Worm (Caenorhabditis elegans) whole organism, young adult: ENCODE results near the gene ZK813.6.

Source experiments
- B0035.1 ChIP-seq: sonication (generic microtip); optimal IDR thresholded peaks from 2 replicates; lab custom pipeline; 2016; ENCODE audit warnings: missing genetic modification characterization, mild to moderate bottlenecking, missing compliant biosample characterization, missing genotype, missing genetic modification reagents
- B0336.3 ChIP-seq: fragments of 200-800 bp; sonication (Bioruptor generic); IDR thresholded peaks from 2 replicates; pipeline ENCODE4 v1.3.6; 2022; ENCODE audit warnings: missing genetic modification characterization, missing compliant biosample characterization
- D2030.7 ChIP-seq: fragments of 200-800 bp; sonication (Bioruptor generic); IDR thresholded peaks from 2 replicates; pipeline ENCODE4 v1.3.6; 2022; ENCODE audit warnings: missing genetic modification reagents, missing genetic modification characterization, missing compliant biosample characterization
- F22D6.2 ChIP-seq: sonication (generic microtip); optimal IDR thresholded peaks from 2 replicates; lab custom pipeline; 2016; ENCODE audit warnings: mild to moderate bottlenecking, missing genetic modification characterization, missing compliant biosample characterization
- F33H1.4 ChIP-seq: fragments of 200-800 bp; sonication (Bioruptor generic); IDR thresholded peaks from 2 replicates; pipeline ENCODE4 v1.3.6; 2022; ENCODE audit warnings: missing genetic modification reagents, missing genetic modification characterization, missing compliant biosample characterization
- F55B11.4 ChIP-seq: sonication (generic microtip); optimal IDR thresholded peaks from 2 replicates; lab custom pipeline; 2016; ENCODE audit warnings: missing compliant biosample characterization, missing genetic modification characterization, borderline replicate concordance; ENCODE audit not compliant: insufficient read depth
- Y53F4B.3 ChIP-seq: fragments of 200-800 bp; sonication (Bioruptor generic); IDR thresholded peaks from 2 replicates; pipeline ENCODE4 v1.3.6; 2022; ENCODE audit warnings: missing genetic modification reagents, missing genetic modification characterization, missing compliant biosample characterization
- Y56A3A.18 ChIP-seq: fragments of 200-800 bp; sonication (Bioruptor generic); IDR thresholded peaks from 2 replicates; pipeline ENCODE4 v1.3.6; 2022; ENCODE audit warnings: missing genetic modification reagents, missing genetic modification characterization, missing compliant biosample characterization
- Y79H2A.3 ChIP-seq: fragments of 200-800 bp; sonication (Bioruptor generic); conservative IDR thresholded peaks from 2 replicates; pipeline ENCODE4 v1.3.6; 2022; ENCODE audit warnings: missing genetic modification reagents, missing genetic modification characterization, missing compliant biosample characterization
- ZK185.1 ChIP-seq: sonication (generic microtip); optimal IDR thresholded peaks from 2 replicates; lab custom pipeline; 2016; ENCODE audit warnings: mild to moderate bottlenecking, missing genetic modification characterization, missing compliant biosample characterization; ENCODE audit not compliant: poor library complexity, severe bottlenecking
- aptf-3 ChIP-seq: fragments of 200-800 bp; sonication (Bioruptor generic); IDR thresholded peaks from 2 replicates; pipeline ENCODE4 v1.3.6; 2022; ENCODE audit warnings: missing genetic modification characterization, missing compliant biosample characterization
- attf-3 ChIP-seq: fragments of 200-800 bp; sonication (Bioruptor generic); conservative IDR thresholded peaks from 2 replicates; pipeline ENCODE4 v1.3.6; 2022; ENCODE audit warnings: missing genetic modification reagents, missing genetic modification characterization, missing compliant biosample characterization
- chd-7 ChIP-seq: sonication (generic microtip); optimal IDR thresholded peaks from 2 replicates; lab custom pipeline; 2016; ENCODE audit warnings: mild to moderate bottlenecking, missing genetic modification characterization, moderate library complexity, missing compliant biosample characterization
- egl-44 ChIP-seq: fragments of 200-800 bp; sonication (Bioruptor generic); IDR thresholded peaks from 2 replicates; pipeline ENCODE4 v1.3.6; 2022; ENCODE audit warnings: missing genetic modification reagents, missing genetic modification characterization, missing compliant biosample characterization
- him-1 ChIP-seq: sonication (generic microtip); optimal IDR thresholded peaks from 2 replicates; lab custom pipeline; 2016; ENCODE audit warnings: missing genotype, missing genetic modification reagents, missing genetic modification characterization, missing compliant biosample characterization
- hlh-12 ChIP-seq: sonication (generic microtip); optimal IDR thresholded peaks from 2 replicates; lab custom pipeline; 2016; ENCODE audit warnings: missing genetic modification characterization, missing compliant biosample characterization
- hmg-1.2 ChIP-seq: fragments of 200-800 bp; sonication (Bioruptor generic); IDR thresholded peaks from 2 replicates; pipeline ENCODE4 v1.3.6; 2022; ENCODE audit warnings: missing genetic modification reagents, missing genetic modification characterization, missing compliant biosample characterization
- lin-26 ChIP-seq: fragments of 200-800 bp; sonication (Bioruptor generic); IDR thresholded peaks from 2 replicates; pipeline ENCODE4 v1.3.6; 2022; ENCODE audit warnings: missing genetic modification reagents, missing genetic modification characterization, missing compliant biosample characterization
- lin-54 ChIP-seq: fragments of 200-800 bp; sonication (Bioruptor generic); optimal IDR thresholded peaks from 2 replicates; lab custom pipeline; 2018; ENCODE audit warnings: mild to moderate bottlenecking, missing genetic modification characterization, missing compliant biosample characterization
- lsy-27 ChIP-seq: sonication (generic microtip); optimal IDR thresholded peaks from 2 replicates; lab custom pipeline; 2017; ENCODE audit warnings: missing genetic modification characterization, mild to moderate bottlenecking, missing compliant biosample characterization, antibody characterized with exemption, missing genotype, borderline replicate concordance; ENCODE audit not compliant: insufficient read depth
- madf-8 ChIP-seq: fragments of 200-800 bp; sonication (Bioruptor generic); conservative IDR thresholded peaks from 2 replicates; pipeline ENCODE4 v1.3.6; 2022; ENCODE audit warnings: missing genetic modification reagents, missing genetic modification characterization, missing compliant biosample characterization
- mcd-1 ChIP-seq: fragments of 200-800 bp; sonication (Bioruptor generic); IDR thresholded peaks from 2 replicates; pipeline ENCODE4 v1.3.6; 2022; ENCODE audit warnings: missing genetic modification reagents, missing genetic modification characterization, missing compliant biosample characterization
- mes-4 ChIP-seq: sonication (generic microtip); optimal IDR thresholded peaks from 2 replicates; lab custom pipeline; 2016; ENCODE audit warnings: missing genotype, missing genetic modification characterization, missing compliant biosample characterization
- nfya-1 ChIP-seq: sonication (generic microtip); optimal IDR thresholded peaks from 2 replicates; lab custom pipeline; 2017; ENCODE audit warnings: antibody characterized with exemption, missing compliant biosample characterization, missing genetic modification characterization, borderline replicate concordance; ENCODE audit not compliant: insufficient read depth
- nhr-120 ChIP-seq: fragments of 200-800 bp; sonication (Bioruptor generic); IDR thresholded peaks from 2 replicates; pipeline ENCODE4 v1.3.6; 2022; ENCODE audit warnings: missing genetic modification characterization, missing compliant biosample characterization
- nhr-27 ChIP-seq: fragments of 200-800 bp; sonication (Bioruptor generic); optimal IDR thresholded peaks from 2 replicates; lab custom pipeline; 2018; ENCODE audit warnings: mild to moderate bottlenecking, missing genetic modification characterization, moderate library complexity, missing compliant biosample characterization
- nhr-90 ChIP-seq: sonication (generic microtip); optimal IDR thresholded peaks from 2 replicates; lab custom pipeline; 2016; ENCODE audit warnings: missing genotype, mild to moderate bottlenecking, missing genetic modification characterization, missing compliant biosample characterization
- rcor-1 ChIP-seq: fragments of 200-800 bp; sonication (Bioruptor generic); IDR thresholded peaks from 2 replicates; pipeline ENCODE4 v1.3.6; 2022; ENCODE audit warnings: missing genetic modification reagents, missing genetic modification characterization, missing compliant biosample characterization
- rpc-1 ChIP-seq, 2 experiments: fragments of 150-350 bp in 1 of 2; sonication (generic microtip) in 1 of 2; optimal IDR thresholded peaks; 2 replicates each; lab custom pipeline; 2014 to 2018; ENCODE audit warnings: missing biosample characterization in 1 of 2, missing genetic modification characterization in 1 of 2, missing genetic modification reagents in 1 of 2, missing genotype in 1 of 2
- sea-2 ChIP-seq: fragments of 200-800 bp; sonication (Bioruptor generic); IDR thresholded peaks from 2 replicates; pipeline ENCODE4 v1.3.6; 2022; ENCODE audit warnings: missing genetic modification characterization, missing compliant biosample characterization
- snpc-1.1 ChIP-seq: sonication (generic microtip); optimal IDR thresholded peaks from 2 replicates; lab custom pipeline; 2017; ENCODE audit warnings: missing genetic modification characterization, mild to moderate bottlenecking, missing compliant biosample characterization, antibody characterized with exemption, moderate library complexity, missing genotype, missing genetic modification reagents; ENCODE audit not compliant: insufficient read depth
- snpc-3.4 ChIP-seq: sonication (generic microtip); optimal IDR thresholded peaks from 2 replicates; lab custom pipeline; 2017; ENCODE audit warnings: missing genetic modification characterization, mild to moderate bottlenecking, missing compliant biosample characterization, antibody characterized with exemption, moderate library complexity, missing genotype, missing genetic modification reagents
- snpc-4 ChIP-seq, 5 experiments: fragments of 150-350 bp in 1 of 5; sonication (generic microtip) in 4 of 5; optimal IDR thresholded peaks; 2 replicates each; lab custom pipeline; 2014 to 2018; ENCODE audit warnings: missing genetic modification characterization in 5 of 5, missing biosample characterization in 3 of 5, antibody characterized with exemption in 2 of 5, mild to moderate bottlenecking in 2 of 5, missing compliant biosample characterization in 2 of 5, missing genotype in 2 of 5, moderate library complexity in 2 of 5, missing genetic modification reagents in 1 of 5
- tbx-9 ChIP-seq: sonication (generic microtip); optimal IDR thresholded peaks from 2 replicates; lab custom pipeline; 2016; ENCODE audit warnings: borderline replicate concordance, missing genetic modification characterization, inconsistent platforms, missing compliant biosample characterization
- unc-62 ChIP-seq: fragments of 150-350 bp; optimal IDR thresholded peaks from 2 replicates; lab custom pipeline; 2014; ENCODE audit warnings: missing biosample characterization, missing genetic modification reagents, missing genetic modification characterization
- zim-3 ChIP-seq: sonication (generic microtip); optimal IDR thresholded peaks from 2 replicates; lab custom pipeline; 2017; ENCODE audit warnings: mild to moderate bottlenecking, missing genetic modification characterization, moderate library complexity, missing compliant biosample characterization
- ztf-18 ChIP-seq: sonication (generic microtip); optimal IDR thresholded peaks from 2 replicates; lab custom pipeline; 2016; ENCODE audit warnings: missing genotype, mild to moderate bottlenecking, missing genetic modification characterization, missing compliant biosample characterization
- ztf-22 ChIP-seq: fragments of 200-800 bp; sonication (Bioruptor generic); optimal IDR thresholded peaks from 2 replicates; lab custom pipeline; 2018; ENCODE audit warnings: mild to moderate bottlenecking, missing genetic modification characterization, moderate library complexity, missing compliant biosample characterization
- ztf-28 ChIP-seq: fragments of 200-800 bp; sonication (Bioruptor generic); IDR thresholded peaks from 2 replicates; pipeline ENCODE4 v1.3.6; 2022; ENCODE audit warnings: missing genetic modification reagents, missing genetic modification characterization, missing compliant biosample characterization

Gene ZK813.6

DNA sequence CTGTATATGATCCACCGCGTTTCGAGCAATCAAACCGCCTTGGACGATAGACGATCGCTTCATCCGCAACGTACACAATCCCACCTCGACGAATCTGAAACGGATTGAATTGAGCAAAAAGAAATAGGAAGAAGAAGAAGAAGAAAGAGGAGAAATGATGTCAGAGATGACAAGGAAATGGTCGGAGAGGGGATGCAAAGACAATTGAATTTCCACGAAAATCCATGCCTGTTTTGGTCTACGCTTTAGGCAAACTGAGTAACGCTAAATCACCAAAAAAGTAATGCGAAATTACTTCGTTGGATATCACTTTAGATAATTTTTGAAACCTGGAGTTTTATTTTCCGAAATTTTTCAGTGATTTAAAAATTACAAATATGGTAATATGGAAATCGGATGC, 4.5 kb downstream of the ZK813.6 start:
- TF ChIP-seq rcor-1 (GFP tag; lab: Robert Waterston, UW) (no peak), nfya-1 (tag; lab: Kevin White, UChicago) (no peak), attf-3 (no peak), egl-44 (GFP tag; lab: Robert Waterston, UW) (no peak), mcd-1 (GFP tag; lab: Robert Waterston, UW) (no peak), ztf-22 (GFP tag; lab: Kevin White, UChicago) (no peak), snpc-4 (GFP tag; optimal IDR thresholded peaks at IDR 0.05; lab: Kevin White, UChicago) (no peak), snpc-4 (tag; optimal IDR thresholded peaks at IDR 0.05; lab: Kevin White, UChicago) (no peak), zim-3 (tag; lab: Kevin White, UChicago) (no peak), B0336.3 (GFP tag; lab: Robert Waterston, UW) (no peak), Y56A3A.18 (GFP tag; lab: Robert Waterston, UW) (no peak), unc-62 (GFP tag; lab: Kevin White, UChicago) (no peak), hlh-12 (no peak)

DNA sequence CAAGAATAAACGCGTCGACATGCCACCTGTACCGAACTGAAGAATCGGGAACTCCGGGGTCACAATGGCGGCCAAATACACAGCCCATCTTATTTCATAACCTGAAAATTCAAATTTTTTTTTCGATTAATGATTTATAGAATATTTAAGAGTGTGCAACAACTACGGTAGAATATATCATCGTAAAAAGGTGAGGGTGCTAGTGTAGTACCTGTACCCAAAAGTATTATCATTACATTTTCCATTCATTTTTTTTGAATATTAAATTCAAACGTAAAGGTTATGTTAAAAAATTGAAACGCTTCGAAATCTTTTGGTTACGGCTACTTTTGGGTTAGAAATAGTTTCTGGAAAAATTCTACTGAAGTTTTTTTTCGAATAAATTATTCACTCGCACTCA, 5.4 kb downstream of the ZK813.6 start, which contains the start of gene ZK813.4:
ZK813.4 (minus strand) TSS at position 101 of the 400 bp plus-strand sequence.
- TF ChIP-seq rpc-1 (optimal IDR thresholded peaks at IDR 0.05; lab: Kevin White, UChicago) (no peak), rpc-1 (tag; optimal IDR thresholded peaks at IDR 0.05; lab: Kevin White, UChicago) (no peak), F22D6.2 (tag; lab: Kevin White, UChicago) (no peak), unc-62 (GFP tag; lab: Kevin White, UChicago) (no peak), him-1 (tag; lab: Kevin White, UChicago) (no peak), hmg-1.2 (GFP tag; lab: Robert Waterston, UW) (no peak), snpc-1.1 (tag; lab: Kevin White, UChicago) (no peak), Y53F4B.3 (GFP tag; lab: Robert Waterston, UW) (no peak), sea-2 (GFP tag; lab: Robert Waterston, UW) (no peak), hlh-12 (no peak), ztf-18 (tag; lab: Kevin White, UChicago) (no peak), tbx-9 (tag; lab: Kevin White, UChicago) (no peak), D2030.7 (GFP tag; lab: Robert Waterston, UW) (no peak), aptf-3 (GFP tag; lab: Robert Waterston, UW) (no peak), chd-7 (tag; lab: Kevin White, UChicago) (no peak), attf-3 (no peak), ztf-28 (GFP tag; lab: Robert Waterston, UW) (no peak), B0035.1 (tag; lab: Kevin White, UChicago) (no peak), lin-54 (GFP tag; lab: Kevin White, UChicago) (no peak)

DNA sequence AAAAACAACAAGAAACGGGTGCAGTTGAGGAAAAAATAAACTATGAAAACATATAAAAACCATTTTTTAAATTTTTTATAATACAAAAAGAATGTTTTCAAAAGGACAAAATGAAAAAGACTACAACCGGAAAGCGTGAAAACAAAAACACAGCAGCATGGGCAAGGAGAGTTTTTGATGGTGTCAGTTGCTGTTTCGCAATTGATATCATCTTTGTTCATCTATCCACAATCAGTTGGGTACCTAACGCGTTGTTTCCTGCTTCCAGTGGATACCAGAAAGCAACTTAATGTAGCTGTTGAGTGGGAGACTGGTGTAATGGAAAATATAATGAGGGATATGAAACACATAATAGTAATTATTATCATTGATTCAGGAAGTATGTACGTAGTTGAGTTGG, 15.2 kb downstream of the ZK813.6 start:
- TF ChIP-seq nhr-27 (no peak), Y79H2A.3 (GFP tag; lab: Robert Waterston, UW) (no peak), nhr-120 (GFP tag; lab: Robert Waterston, UW) (no peak), snpc-3.4 (no peak), ZK185.1 (tag; lab: Kevin White, UChicago) (no peak), mes-4 (no peak), F55B11.4 (tag; lab: Kevin White, UChicago) (no peak), nhr-90 (tag; lab: Kevin White, UChicago) (no peak), F33H1.4 (no peak), F22D6.2 (tag; lab: Kevin White, UChicago) (no peak), lsy-27 (no peak), hmg-1.2 (GFP tag; lab: Robert Waterston, UW) (no peak), madf-8 (no peak), lin-54 (GFP tag; lab: Kevin White, UChicago) (no peak), mcd-1 (GFP tag; lab: Robert Waterston, UW) (no peak), lin-26 (GFP tag; lab: Robert Waterston, UW) (no peak)
- TF ChIP-seq, all 124 proteins: peak for 0
